Worm (Caenorhabditis elegans): Measurements from ENCODE around the gene chk-1.

ce11 chrV:3771437-3772256 lies 12.4 kb upstream of the chk-1 start, which contains the start of the genes R08E5.1 and rips-1:
- no peak for TF ChIP-seq sea-1 (GFP tag; conservative IDR thresholded peaks at IDR 0.05)
- TF ChIP-seq tra-4 (tag; optimal IDR thresholded peaks at IDR 0.05), result no peak
- no peak for TF ChIP-seq pes-1 (GFP tag; IDR thresholded peaks at IDR 0.05)
- TF ChIP-seq flt-1 (GFP tag; IDR thresholded peaks at IDR 0.05), result no peak
- no peak for TF ChIP-seq ama-1 (optimal IDR thresholded peaks at IDR 0.05)
